Worm (Caenorhabditis elegans) whole organism, L4 larva: ENCODE data around the gene C15C7.4.
A peak's percentile ranks its signal among the peaks of the same experiment; 100 is the strongest.

Experiments used
- F26F4.8 ChIP-seq: fragments of 200-800 bp; sonication (Bioruptor generic); conservative IDR thresholded peaks from 2 replicates; pipeline ENCODE4 v1.3.6; 2022; ENCODE audit warnings: missing genetic modification characterization, missing compliant biosample characterization
- F37D6.2 ChIP-seq: sonication (generic microtip); optimal IDR thresholded peaks from 2 replicates; lab custom pipeline; 2016; ENCODE audit warnings: mild to moderate bottlenecking, missing genetic modification characterization, missing compliant biosample characterization
- T20F7.1 ChIP-seq: fragments of 200-800 bp; sonication (Bioruptor generic); optimal IDR thresholded peaks from 2 replicates; lab custom pipeline; 2018; ENCODE audit warnings: mild to moderate bottlenecking, missing genetic modification characterization, missing compliant biosample characterization
- T26A8.4 ChIP-seq: fragments of 200-800 bp; sonication (Bioruptor generic); IDR thresholded peaks from 2 replicates; pipeline ENCODE4 v1.3.6; 2022; ENCODE audit warnings: missing genetic modification characterization, missing compliant biosample characterization
- Y75B8A.6 ChIP-seq: fragments of 200-800 bp; sonication (Bioruptor generic); IDR thresholded peaks from 2 replicates; pipeline ENCODE4 v1.3.6; 2022; ENCODE audit warnings: missing genetic modification reagents, missing genetic modification characterization, missing compliant biosample characterization
- ZK337.2 ChIP-seq: fragments of 200-800 bp; sonication (Bioruptor generic); IDR thresholded peaks from 2 replicates; pipeline ENCODE4 v1.3.6; 2022; ENCODE audit warnings: missing genetic modification reagents, missing genetic modification characterization, missing compliant biosample characterization
- aha-1 ChIP-seq: fragments of 150-350 bp; peaks from one replicate; lab custom pipeline; 2014; ENCODE audit warnings: missing biosample characterization, missing genetic modification characterization
- aly-2 ChIP-seq: sonication (generic microtip); optimal IDR thresholded peaks from 2 replicates; lab custom pipeline; 2018; ENCODE audit warnings: missing biosample characterization, missing genetic modification characterization
- ama-1 ChIP-seq: fragments of 150-350 bp; optimal IDR thresholded peaks from 2 replicates; lab custom pipeline; 2014; ENCODE audit warnings: inconsistent platforms, mixed read lengths
- ceh-32 ChIP-seq: sonication (generic microtip); optimal IDR thresholded peaks from 2 replicates; lab custom pipeline; 2016; ENCODE audit warnings: mild to moderate bottlenecking, missing genetic modification characterization, missing compliant biosample characterization; ENCODE audit not compliant: poor library complexity
- daf-12 ChIP-seq: fragments of 150-350 bp; optimal IDR thresholded peaks from 2 replicates; lab custom pipeline; 2014; ENCODE audit warnings: missing biosample characterization, missing genetic modification reagents, missing genetic modification characterization
- dmd-8 ChIP-seq: fragments of 200-800 bp; sonication (Bioruptor generic); IDR thresholded peaks from 2 replicates; pipeline ENCODE4 v1.3.6; 2022; ENCODE audit warnings: missing genetic modification characterization, missing compliant biosample characterization
- dpl-1 ChIP-seq: fragments of 150-350 bp; optimal IDR thresholded peaks from 2 replicates; lab custom pipeline; 2014; ENCODE audit warnings: missing biosample characterization, missing genetic modification reagents, missing genetic modification characterization
- dve-1 ChIP-seq: sonication (generic microtip); optimal IDR thresholded peaks from 2 replicates; lab custom pipeline; 2017; ENCODE audit warnings: antibody characterized with exemption, mild to moderate bottlenecking, missing genetic modification characterization, missing compliant biosample characterization; ENCODE audit not compliant: insufficient read depth
- egl-43 ChIP-seq: fragments of 200-800 bp; sonication (Bioruptor generic); IDR thresholded peaks from 2 replicates; pipeline ENCODE4 v1.3.6; 2022; ENCODE audit warnings: missing genetic modification reagents, missing genetic modification characterization, missing compliant biosample characterization
- fos-1 ChIP-seq: fragments of 150-350 bp; optimal IDR thresholded peaks from 2 replicates; lab custom pipeline; 2014; ENCODE audit warnings: missing biosample characterization, missing genetic modification characterization
- gei-8 ChIP-seq: fragments of 200-800 bp; sonication (Bioruptor generic); optimal IDR thresholded peaks from 2 replicates; lab custom pipeline; 2018; ENCODE audit warnings: mild to moderate bottlenecking, missing genetic modification characterization, missing compliant biosample characterization
- hif-1 ChIP-seq, 2 experiments: sonication (generic microtip); optimal IDR thresholded peaks; 2 replicates each; lab custom pipeline; 2016 to 2017; ENCODE audit warnings: missing compliant biosample characterization in 2 of 2, missing genetic modification characterization in 2 of 2, missing genetic modification reagents in 2 of 2, missing genotype in 2 of 2, mild to moderate bottlenecking in 1 of 2
- hlh-11 ChIP-seq: fragments of 200-800 bp; sonication (Bioruptor generic); optimal IDR thresholded peaks from 2 replicates; lab custom pipeline; 2018; ENCODE audit warnings: mild to moderate bottlenecking, missing genetic modification characterization, missing compliant biosample characterization
- hlh-30 ChIP-seq: sonication (generic microtip); optimal IDR thresholded peaks from 2 replicates; lab custom pipeline; 2017; ENCODE audit warnings: antibody characterized with exemption, mild to moderate bottlenecking, missing genetic modification characterization, missing compliant biosample characterization; ENCODE audit not compliant: insufficient read depth
- hmg-1.1 ChIP-seq: fragments of 200-800 bp; sonication (Bioruptor generic); IDR thresholded peaks from 2 replicates; pipeline ENCODE4 v1.3.6; 2022; ENCODE audit warnings: missing genetic modification reagents, missing genetic modification characterization, missing compliant biosample characterization
- lim-7 ChIP-seq: fragments of 200-800 bp; sonication (Bioruptor generic); IDR thresholded peaks from 2 replicates; pipeline ENCODE4 v1.3.6; 2022; ENCODE audit warnings: missing genetic modification characterization, missing compliant biosample characterization
- lin-1 ChIP-seq: fragments of 200-800 bp; sonication (Bioruptor generic); IDR thresholded peaks from 2 replicates; pipeline ENCODE4 v1.3.6; 2022; ENCODE audit warnings: missing genetic modification reagents, missing genetic modification characterization, missing compliant biosample characterization
- lin-13 ChIP-seq: fragments of 150-350 bp; optimal IDR thresholded peaks from 2 replicates; lab custom pipeline; 2014; ENCODE audit warnings: missing biosample characterization, missing genetic modification reagents, missing genetic modification characterization
- lin-15B ChIP-seq: fragments of 150-350 bp; sonication (generic microtip); optimal IDR thresholded peaks from 3 replicates; lab custom pipeline; 2014; ENCODE audit warnings: missing biosample characterization, missing genetic modification characterization
- lin-38 ChIP-seq: fragments of 200-800 bp; sonication (Bioruptor generic); IDR thresholded peaks from 2 replicates; pipeline ENCODE4 v1.3.6; 2022; ENCODE audit warnings: missing genetic modification reagents, missing genetic modification characterization, missing compliant biosample characterization
- lir-3 ChIP-seq: sonication (generic microtip); optimal IDR thresholded peaks from 2 replicates; lab custom pipeline; 2016; ENCODE audit warnings: mild to moderate bottlenecking, missing genetic modification characterization, missing compliant biosample characterization
- lsy-2 ChIP-seq, 2 experiments: fragments of 150-350 bp in 1 of 2; sonication (generic microtip) in 1 of 2; optimal IDR thresholded peaks; 2 replicates each; lab custom pipeline; 2014 to 2017; ENCODE audit warnings: missing biosample characterization in 2 of 2, missing genetic modification characterization in 2 of 2
- madf-5 ChIP-seq, 2 experiments: fragments of 200-800 bp; sonication (Bioruptor generic); IDR thresholded peaks; 2 replicates each; pipeline ENCODE4 v1.3.6; 2022; ENCODE audit warnings: missing compliant biosample characterization in 2 of 2, missing genetic modification characterization in 2 of 2
- madf-9 ChIP-seq: fragments of 200-800 bp; sonication (Bioruptor generic); conservative IDR thresholded peaks from 2 replicates; pipeline ENCODE4 v1.3.6; 2022; ENCODE audit warnings: missing genetic modification reagents, missing genetic modification characterization, missing compliant biosample characterization
- mep-1 ChIP-seq: fragments of 150-350 bp; sonication (generic microtip); optimal IDR thresholded peaks from 3 replicates; lab custom pipeline; 2014; ENCODE audit warnings: missing biosample characterization, missing genetic modification characterization
- mes-2 ChIP-seq: sonication (generic microtip); optimal IDR thresholded peaks from 2 replicates; lab custom pipeline; 2016; ENCODE audit warnings: missing genotype, mild to moderate bottlenecking, missing genetic modification characterization, missing compliant biosample characterization; ENCODE audit not compliant: poor library complexity, severe bottlenecking
- mxl-3 ChIP-seq: fragments of 200-800 bp; sonication (Bioruptor generic); optimal IDR thresholded peaks from 2 replicates; lab custom pipeline; 2018; ENCODE audit warnings: mild to moderate bottlenecking, missing genetic modification characterization, missing compliant biosample characterization
- nhr-25 ChIP-seq: sonication (generic microtip); optimal IDR thresholded peaks from 2 replicates; lab custom pipeline; 2017; ENCODE audit warnings: missing genetic modification characterization, mild to moderate bottlenecking, missing compliant biosample characterization, antibody characterized with exemption, moderate library complexity, borderline replicate concordance; ENCODE audit not compliant: insufficient read depth
- nhr-28 ChIP-seq: fragments of 150-350 bp; optimal IDR thresholded peaks from 2 replicates; lab custom pipeline; 2014; ENCODE audit warnings: missing biosample characterization, missing genetic modification characterization
- nhr-48 ChIP-seq: sonication (generic microtip); optimal IDR thresholded peaks from 2 replicates; lab custom pipeline; 2016; ENCODE audit warnings: mild to moderate bottlenecking, missing genetic modification characterization, missing compliant biosample characterization
- nhr-6 ChIP-seq: fragments of 150-350 bp; optimal IDR thresholded peaks from 2 replicates; lab custom pipeline; 2014; ENCODE audit warnings: missing biosample characterization, missing genetic modification characterization
- nhr-77 ChIP-seq: fragments of 150-350 bp; optimal IDR thresholded peaks from 2 replicates; lab custom pipeline; 2014; ENCODE audit warnings: missing biosample characterization, missing genetic modification characterization
- pha-4 ChIP-seq, 2 experiments: fragments of 150-350 bp in 1 of 2; fragments of 200-800 bp in 1 of 2; sonication (Bioruptor generic) in 1 of 2; IDR thresholded peaks in 1 of 2; optimal IDR thresholded peaks in 1 of 2; 2 replicates each; pipeline versions ENCODE4 v1.3.6 to Lab custom; 2014 to 2022; ENCODE audit warnings: missing genetic modification characterization in 2 of 2, missing genetic modification reagents in 2 of 2, missing biosample characterization in 1 of 2, missing compliant biosample characterization in 1 of 2
- spr-1 ChIP-seq: sonication (generic microtip); optimal IDR thresholded peaks from 2 replicates; lab custom pipeline; 2016; ENCODE audit warnings: mild to moderate bottlenecking, missing genetic modification characterization, missing compliant biosample characterization
- tag-97 ChIP-seq: fragments of 200-800 bp; sonication (Bioruptor generic); IDR thresholded peaks from 2 replicates; pipeline ENCODE4 v1.3.6; 2022; ENCODE audit warnings: missing genetic modification characterization, missing compliant biosample characterization
- tra-1 ChIP-seq: fragments of 200-800 bp; sonication (Bioruptor generic); IDR thresholded peaks from 2 replicates; pipeline ENCODE4 v1.3.6; 2022; ENCODE audit warnings: missing genetic modification reagents, missing genetic modification characterization, missing compliant biosample characterization
- unc-39 ChIP-seq: sonication (generic microtip); optimal IDR thresholded peaks from 2 replicates; lab custom pipeline; 2017; ENCODE audit warnings: missing biosample characterization, missing genetic modification characterization
- unc-62 ChIP-seq, 3 experiments: fragments of 150-350 bp in 1 of 3; sonication (generic microtip); optimal IDR thresholded peaks in 2 of 3; peaks in 1 of 3; 1 replicate in 1 of 3; 2 replicates in 2 of 3; lab custom pipeline; 2014 to 2017; ENCODE audit warnings: missing biosample characterization in 3 of 3, missing genetic modification characterization in 3 of 3, missing genetic modification reagents in 3 of 3, missing genotype in 1 of 3
- vab-7 ChIP-seq: fragments of 200-800 bp; sonication (Bioruptor generic); IDR thresholded peaks from 2 replicates; pipeline ENCODE4 v1.3.6; 2022; ENCODE audit warnings: missing genetic modification reagents, missing genetic modification characterization, missing compliant biosample characterization
- zfp-2 ChIP-seq: sonication (generic microtip); optimal IDR thresholded peaks from 2 replicates; lab custom pipeline; 2016; ENCODE audit warnings: mild to moderate bottlenecking, missing genetic modification characterization, missing compliant biosample characterization
- ztf-11 ChIP-seq: fragments of 150-350 bp; optimal IDR thresholded peaks from 2 replicates; lab custom pipeline; 2014; ENCODE audit warnings: missing biosample characterization, missing genetic modification characterization

C15C7.4 gene

ce11 chrX:3101562-3101961 is 43.8 kb upstream of the C15C7.4 start:
- peak; percentile 72 for TF ChIP-seq hlh-30 (tag; lab: Kevin White, UChicago)
- TF ChIP-seq nhr-28 (tag; lab: Kevin White, UChicago), result peak; percentile 7
- TF ChIP-seq dve-1 (tag; lab: Kevin White, UChicago), result peak; percentile 28
- peak; percentile 67 for TF ChIP-seq nhr-6 (tag; lab: Kevin White, UChicago)
- TF ChIP-seq unc-62 (GFP tag; optimal IDR thresholded peaks at IDR 0.05 in 1 of 2; lab: Kevin White, UChicago), result peak in 1 of 2 experiments; percentile 18
- no peak for TF ChIP-seq unc-62 (tag; optimal IDR thresholded peaks at IDR 0.05; lab: Kevin White, UChicago)
- no peak for TF ChIP-seq madf-9 (GFP tag; lab: Robert Waterston, UW)
- no peak for TF ChIP-seq ceh-32 (tag; lab: Kevin White, UChicago)
- no peak for TF ChIP-seq nhr-77 (tag; lab: Kevin White, UChicago)
- peak in 1 of 2 experiments; percentile 20 for TF ChIP-seq lsy-2 (tag; optimal IDR thresholded peaks at IDR 0.05; lab: Kevin White, UChicago)
- no peak for TF ChIP-seq F26F4.8
- peak; percentile 63 for TF ChIP-seq mes-2 (tag; lab: Kevin White, UChicago)
- TF ChIP-seq lin-13, result no peak
- TF ChIP-seq tra-1 (GFP tag; lab: Robert Waterston, UW), result 0 out of 2 replicates have a peak, but pooled peaks have one; percentile 23
- TF ChIP-seq mep-1 (tag; lab: Kevin White, UChicago), result peak; percentile 3
- no peak for TF ChIP-seq pha-4 (GFP tag; IDR thresholded peaks at IDR 0.05; lab: Robert Waterston, UW)
- TF ChIP-seq pha-4 (tag; optimal IDR thresholded peaks at IDR 0.05; lab: Kevin White, UChicago), result peak; percentile 83
- TF ChIP-seq hmg-1.1, result no peak
- TF ChIP-seq hif-1 (tag; optimal IDR thresholded peaks at IDR 0.05; lab: Kevin White, UChicago), result no peak
- no peak for TF ChIP-seq zfp-2 (tag; lab: Kevin White, UChicago)
- 0 out of 2 replicates have a peak, but pooled peaks have one; percentile 17 for TF ChIP-seq T26A8.4 (GFP tag; lab: Robert Waterston, UW)
- peak; percentile 37 for TF ChIP-seq hlh-11 (tag; lab: Kevin White, UChicago)

DNA sequence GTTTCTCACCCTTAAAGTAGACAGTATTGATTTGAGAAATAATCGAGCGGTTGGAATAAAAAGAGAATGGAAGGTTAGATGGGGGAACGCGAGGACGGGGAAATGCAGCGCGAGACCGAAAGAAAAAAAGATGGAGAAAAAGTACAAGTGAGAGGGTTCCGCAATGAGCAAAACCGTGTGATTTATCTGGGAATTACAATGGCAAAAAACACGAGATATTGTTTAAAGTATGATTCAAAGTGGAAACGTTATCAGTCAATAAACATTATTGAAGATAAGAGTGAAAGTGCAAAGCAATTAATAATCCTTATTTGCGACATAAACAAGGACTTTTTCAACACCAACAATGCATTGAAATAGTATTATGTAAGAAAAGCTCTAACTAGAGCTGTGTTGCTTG is 43.2 kb upstream of the C15C7.4 start, which contains the start of gene ztf-13:
TSS of gene ztf-13 (minus strand) at position 11 of the 400 bp plus-strand sequence.
- no peak for TF ChIP-seq lin-15B (tag; lab: Kevin White, UChicago)
- TF ChIP-seq T26A8.4 (GFP tag; lab: Robert Waterston, UW), result no peak
- no peak for TF ChIP-seq aly-2
- TF ChIP-seq mes-2 (tag; lab: Kevin White, UChicago), result no peak
- no peak for TF ChIP-seq Y75B8A.6 (GFP tag; lab: Robert Waterston, UW)
- peak; percentile 42 for TF ChIP-seq T20F7.1 (GFP tag; lab: Kevin White, UChicago)
- peak; percentile 89 for TF ChIP-seq hlh-30 (tag; lab: Kevin White, UChicago)
- TF ChIP-seq spr-1 (tag; lab: Kevin White, UChicago), result no peak
- TF ChIP-seq F37D6.2 (tag; lab: Kevin White, UChicago), result no peak
- TF ChIP-seq F26F4.8, result no peak
- TF ChIP-seq ZK337.2 (GFP tag; lab: Robert Waterston, UW), result no peak
- TF ChIP-seq nhr-48 (tag; lab: Kevin White, UChicago), result no peak
- no peak for TF ChIP-seq vab-7 (GFP tag; lab: Robert Waterston, UW)
- no peak for TF ChIP-seq ama-1 (lab: Kevin White, UChicago)
- no peak for TF ChIP-seq pha-4 (GFP tag; IDR thresholded peaks at IDR 0.05; lab: Robert Waterston, UW)
- TF ChIP-seq pha-4 (tag; optimal IDR thresholded peaks at IDR 0.05; lab: Kevin White, UChicago), result no peak
- TF ChIP-seq dpl-1, result no peak
- TF ChIP-seq tag-97, result no peak
- TF ChIP-seq lir-3 (tag; lab: Kevin White, UChicago), result no peak
- TF ChIP-seq daf-12, result no peak
- no peak for TF ChIP-seq unc-39 (tag; lab: Kevin White, UChicago)
- TF ChIP-seq gei-8 (GFP tag; lab: Kevin White, UChicago), result no peak
- no peak for TF ChIP-seq mxl-3 (GFP tag; lab: Kevin White, UChicago)
- TF ChIP-seq lin-38 (GFP tag; lab: Robert Waterston, UW), result 0 out of 2 replicates have a peak, but pooled peaks have one; percentile 12
- TF ChIP-seq dve-1 (tag; lab: Kevin White, UChicago), result peak; percentile 86
- TF ChIP-seq nhr-25 (tag; lab: Kevin White, UChicago), result no peak
- TF ChIP-seq lin-1 (GFP tag; lab: Robert Waterston, UW), result no peak
- TF ChIP-seq egl-43 (GFP tag; lab: Robert Waterston, UW), result no peak
- TF ChIP-seq dmd-8 (GFP tag; lab: Robert Waterston, UW), result no peak
- no peak for TF ChIP-seq ztf-11 (tag; lab: Kevin White, UChicago)
- no peak for TF ChIP-seq madf-5 (GFP tag; IDR thresholded peaks at IDR 0.05; lab: Robert Waterston, UW)
- no peak for TF ChIP-seq fos-1 (tag; lab: Kevin White, UChicago)
- TF ChIP-seq lim-7 (GFP tag; lab: Robert Waterston, UW), result no peak
- peak; percentile 67 for TF ChIP-seq aha-1 (tag; lab: Kevin White, UChicago)
